Worm (Caenorhabditis elegans): Measurements from ENCODE around the gene kgb-1.

Gene kgb-1

ce11 chrIV:379605-380004 is 30.2 kb downstream of the kgb-1 start:
- no peak for TF ChIP-seq cog-1 (tag; optimal IDR thresholded peaks at IDR 0.05)
- no peak for TF ChIP-seq ztf-29 (GFP tag; IDR thresholded peaks at IDR 0.05)
- no peak for TF ChIP-seq flt-1 (GFP tag; IDR thresholded peaks at IDR 0.05)
- no peak for TF ChIP-seq T22C8.4 (GFP tag; IDR thresholded peaks at IDR 0.05)

- TF ChIP-seq T22C8.4 (GFP tag; IDR thresholded peaks at IDR 0.05) (no peak), med-1 (GFP tag; optimal IDR thresholded peaks at IDR 0.05; ENCODE audit: insufficient read depth) (no peak), flt-1 (GFP tag; IDR thresholded peaks at IDR 0.05) (no peak), ref-1 (GFP tag; conservative IDR thresholded peaks at IDR 0.05) (no peak), klf-2 (GFP tag; conservative IDR thresholded peaks at IDR 0.05) (no peak)
These were observed 31.0 kb downstream of the kgb-1 start for ce11 chrIV:378838-379237.

ce11 chrIV:378367-378766 is 31.5 kb downstream of the kgb-1 start:
- no peak for TF ChIP-seq cog-1 (tag; optimal IDR thresholded peaks at IDR 0.05)
- TF ChIP-seq T22C8.4 (GFP tag; IDR thresholded peaks at IDR 0.05), result no peak

ce11 chrIV:377791-378190 is 32.0 kb downstream of the kgb-1 start:
- TF ChIP-seq ztf-29 (GFP tag; IDR thresholded peaks at IDR 0.05) (no peak), med-1 (GFP tag; optimal IDR thresholded peaks at IDR 0.05; ENCODE audit: insufficient read depth) (no peak), flt-1 (GFP tag; IDR thresholded peaks at IDR 0.05) (no peak), tab-1 (GFP tag; IDR thresholded peaks at IDR 0.05) (no peak), cog-1 (tag; optimal IDR thresholded peaks at IDR 0.05) (no peak), T22C8.4 (GFP tag; IDR thresholded peaks at IDR 0.05) (no peak), klf-2 (GFP tag; conservative IDR thresholded peaks at IDR 0.05) (no peak), ztf-23 (GFP tag; IDR thresholded peaks at IDR 0.05) (no peak), ref-1 (GFP tag; conservative IDR thresholded peaks at IDR 0.05) (no peak)

- TF ChIP-seq tab-1 (GFP tag; IDR thresholded peaks at IDR 0.05) (no peak), ref-1 (GFP tag; conservative IDR thresholded peaks at IDR 0.05) (no peak), cog-1 (tag; optimal IDR thresholded peaks at IDR 0.05) (no peak), ztf-23 (GFP tag; IDR thresholded peaks at IDR 0.05) (no peak), ztf-29 (GFP tag; IDR thresholded peaks at IDR 0.05) (no peak), klf-2 (GFP tag; conservative IDR thresholded peaks at IDR 0.05) (no peak), flt-1 (GFP tag; IDR thresholded peaks at IDR 0.05) (no peak), med-1 (GFP tag; optimal IDR thresholded peaks at IDR 0.05; ENCODE audit: insufficient read depth) (no peak), T22C8.4 (GFP tag; IDR thresholded peaks at IDR 0.05) (no peak)
These were observed 33.9 kb downstream of the kgb-1 start, which contains the start of gene fln-1 for ce11 chrIV:375915-376314. Gene fln-1, minus strand, starts transcription at chrIV:376015.

ce11 chrIV:373963-374362 is 35.9 kb downstream of the kgb-1 start:
- TF ChIP-seq ztf-29 (GFP tag; IDR thresholded peaks at IDR 0.05) (no peak), ztf-23 (GFP tag; IDR thresholded peaks at IDR 0.05) (no peak), cog-1 (tag; optimal IDR thresholded peaks at IDR 0.05) (no peak), tab-1 (GFP tag; IDR thresholded peaks at IDR 0.05) (no peak), klf-2 (GFP tag; conservative IDR thresholded peaks at IDR 0.05) (no peak), T22C8.4 (GFP tag; IDR thresholded peaks at IDR 0.05) (no peak), med-1 (GFP tag; optimal IDR thresholded peaks at IDR 0.05; ENCODE audit: insufficient read depth) (no peak), ref-1 (GFP tag; conservative IDR thresholded peaks at IDR 0.05) (no peak), flt-1 (GFP tag; IDR thresholded peaks at IDR 0.05) (no peak)

- TF ChIP-seq ref-1 (GFP tag; conservative IDR thresholded peaks at IDR 0.05) (no peak), flt-1 (GFP tag; IDR thresholded peaks at IDR 0.05) (peak; percentile 21; the same call in 1 of the 2 replicates), ztf-29 (GFP tag; IDR thresholded peaks at IDR 0.05) (no peak), ztf-23 (GFP tag; IDR thresholded peaks at IDR 0.05) (0 out of 2 replicates have a peak, but pooled peaks have one; percentile 47), T22C8.4 (GFP tag; IDR thresholded peaks at IDR 0.05) (no peak), klf-2 (GFP tag; conservative IDR thresholded peaks at IDR 0.05) (no peak), cog-1 (tag; optimal IDR thresholded peaks at IDR 0.05) (peak; percentile 22), med-1 (GFP tag; optimal IDR thresholded peaks at IDR 0.05; ENCODE audit: insufficient read depth) (no peak), tab-1 (GFP tag; IDR thresholded peaks at IDR 0.05) (no peak)
These were observed 37.6 kb downstream of the kgb-1 start for ce11 chrIV:372146-372789.

- TF ChIP-seq ztf-23 (GFP tag; IDR thresholded peaks at IDR 0.05) (no peak), cog-1 (tag; optimal IDR thresholded peaks at IDR 0.05) (peak; percentile 25)
These were observed 43.4 kb downstream of the kgb-1 start for ce11 chrIV:366406-366805.

- TF ChIP-seq klf-2 (GFP tag; conservative IDR thresholded peaks at IDR 0.05) (no peak), cog-1 (tag; optimal IDR thresholded peaks at IDR 0.05) (no peak), med-1 (GFP tag; optimal IDR thresholded peaks at IDR 0.05; ENCODE audit: insufficient read depth) (no peak), ztf-23 (GFP tag; IDR thresholded peaks at IDR 0.05) (no peak), tab-1 (GFP tag; IDR thresholded peaks at IDR 0.05) (no peak), flt-1 (GFP tag; IDR thresholded peaks at IDR 0.05) (no peak), T22C8.4 (GFP tag; IDR thresholded peaks at IDR 0.05) (no peak), ref-1 (GFP tag; conservative IDR thresholded peaks at IDR 0.05) (no peak), ztf-29 (GFP tag; IDR thresholded peaks at IDR 0.05) (no peak)
These were observed 44.9 kb downstream of the kgb-1 start for ce11 chrIV:364983-365382.
